Worm (Caenorhabditis elegans) whole organism, L3 larva: ENCODE data around the gene T14G8.6.
A peak's percentile ranks its signal among the peaks of the same experiment; 100 is the strongest.

ENCODE experiments used
- R02D3.7 ChIP-seq: fragments of 150-350 bp; optimal IDR thresholded peaks from 2 replicates; lab custom pipeline; 2014; ENCODE audit warnings: missing biosample characterization, missing genetic modification characterization
- ZK546.5 ChIP-seq: sonication (generic microtip); optimal IDR thresholded peaks from 2 replicates; lab custom pipeline; 2017; ENCODE audit warnings: missing biosample characterization, missing genetic modification characterization
- aly-2 ChIP-seq: fragments of 150-350 bp; optimal IDR thresholded peaks from 2 replicates; lab custom pipeline; 2014; ENCODE audit warnings: missing biosample characterization, missing genetic modification characterization
- ama-1 ChIP-seq: fragments of 150-350 bp; optimal IDR thresholded peaks from 2 replicates; lab custom pipeline; 2018
- ceh-16 ChIP-seq: sonication (generic microtip); optimal IDR thresholded peaks from 2 replicates; lab custom pipeline; 2017; ENCODE audit warnings: missing biosample characterization, missing genetic modification characterization
- ceh-28 ChIP-seq: fragments of 150-350 bp; optimal IDR thresholded peaks from 2 replicates; lab custom pipeline; 2014; ENCODE audit warnings: missing biosample characterization, missing genetic modification reagents, missing genetic modification characterization
- ceh-9 ChIP-seq: sonication (generic microtip); optimal IDR thresholded peaks from 2 replicates; lab custom pipeline; 2018; ENCODE audit warnings: missing biosample characterization, missing genetic modification characterization
- daf-12 ChIP-seq: fragments of 150-350 bp; optimal IDR thresholded peaks from 2 replicates; lab custom pipeline; 2014; ENCODE audit warnings: missing biosample characterization, missing genetic modification reagents, missing genetic modification characterization
- egl-27 ChIP-seq: sonication (generic microtip); optimal IDR thresholded peaks from 4 replicates; lab custom pipeline; 2017; ENCODE audit warnings: missing biosample characterization, missing genetic modification reagents, missing genetic modification characterization
- egl-5 ChIP-seq: fragments of 150-350 bp; optimal IDR thresholded peaks from 2 replicates; lab custom pipeline; 2017; ENCODE audit warnings: missing biosample characterization, missing genetic modification reagents, missing genetic modification characterization, inconsistent platforms
- elt-1 ChIP-seq: fragments of 150-350 bp; optimal IDR thresholded peaks from 2 replicates; lab custom pipeline; 2014; ENCODE audit warnings: missing biosample characterization, missing genetic modification characterization
- elt-2 ChIP-seq: sonication (generic microtip); optimal IDR thresholded peaks from 2 replicates; lab custom pipeline; 2016; ENCODE audit warnings: missing genetic modification reagents, mild to moderate bottlenecking, missing genetic modification characterization, missing compliant biosample characterization
- fkh-10 ChIP-seq: sonication (generic microtip); optimal IDR thresholded peaks from 2 replicates; lab custom pipeline; 2017; ENCODE audit warnings: missing biosample characterization, missing genetic modification reagents, missing genetic modification characterization
- fos-1 ChIP-seq: fragments of 150-350 bp; optimal IDR thresholded peaks from 2 replicates; lab custom pipeline; 2014; ENCODE audit warnings: missing biosample characterization, missing genetic modification characterization
- hmg-11 ChIP-seq: sonication (generic microtip); optimal IDR thresholded peaks from 2 replicates; lab custom pipeline; 2016; ENCODE audit warnings: missing genetic modification characterization, missing compliant biosample characterization
- jun-1 ChIP-seq: fragments of 150-350 bp; optimal IDR thresholded peaks from 2 replicates; lab custom pipeline; 2014; ENCODE audit warnings: missing biosample characterization, missing genetic modification reagents, missing genetic modification characterization
- lin-15B ChIP-seq: fragments of 150-350 bp; optimal IDR thresholded peaks from 2 replicates; lab custom pipeline; 2014; ENCODE audit warnings: missing biosample characterization, missing genetic modification characterization
- lin-39 ChIP-seq: fragments of 150-350 bp; optimal IDR thresholded peaks from 2 replicates; lab custom pipeline; 2018; ENCODE audit warnings: missing biosample characterization, missing genetic modification reagents, missing genetic modification characterization
- mml-1 ChIP-seq: fragments of 150-350 bp; sonication (generic microtip); optimal IDR thresholded peaks from 3 replicates; lab custom pipeline; 2014; ENCODE audit warnings: missing biosample characterization, missing genetic modification characterization
- nfya-1 ChIP-seq: sonication (generic microtip); optimal IDR thresholded peaks from 2 replicates; lab custom pipeline; 2017; ENCODE audit warnings: missing genetic modification characterization, mild to moderate bottlenecking, missing compliant biosample characterization, antibody characterized with exemption, moderate library complexity; ENCODE audit not compliant: insufficient read depth
- nhr-11 ChIP-seq: fragments of 150-350 bp; optimal IDR thresholded peaks from 2 replicates; lab custom pipeline; 2014; ENCODE audit warnings: missing biosample characterization, missing genetic modification characterization
- nhr-23 ChIP-seq: fragments of 150-350 bp; optimal IDR thresholded peaks from 2 replicates; lab custom pipeline; 2014; ENCODE audit warnings: missing biosample characterization, missing genetic modification reagents, missing genetic modification characterization
- nhr-25 ChIP-seq: sonication (generic microtip); optimal IDR thresholded peaks from 2 replicates; lab custom pipeline; 2017; ENCODE audit warnings: missing biosample characterization, missing genetic modification characterization
- nhr-43 ChIP-seq: sonication (generic microtip); optimal IDR thresholded peaks from 2 replicates; lab custom pipeline; 2016; ENCODE audit warnings: mild to moderate bottlenecking, missing genetic modification characterization, missing compliant biosample characterization; ENCODE audit not compliant: poor library complexity, severe bottlenecking
- nhr-67 ChIP-seq: fragments of 150-350 bp; optimal IDR thresholded peaks from 2 replicates; lab custom pipeline; 2014; ENCODE audit warnings: missing biosample characterization, missing genetic modification characterization
- nhr-76 ChIP-seq: fragments of 150-350 bp; sonication (generic microtip); optimal IDR thresholded peaks from 5 replicates; lab custom pipeline; 2014; ENCODE audit warnings: missing biosample characterization, missing genetic modification characterization
- pha-4 ChIP-seq: fragments of 150-350 bp; optimal IDR thresholded peaks from 2 replicates; lab custom pipeline; 2014; ENCODE audit warnings: missing biosample characterization, missing genetic modification reagents, missing genetic modification characterization
- sea-2 ChIP-seq: fragments of 150-350 bp; sonication (generic microtip); optimal IDR thresholded peaks from 4 replicates; lab custom pipeline; 2014; ENCODE audit warnings: missing biosample characterization, missing genetic modification reagents, missing genetic modification characterization
- skn-1 ChIP-seq: fragments of 150-350 bp; optimal IDR thresholded peaks from 2 replicates; lab custom pipeline; 2014; ENCODE audit warnings: missing biosample characterization, missing genetic modification characterization
- unc-39 ChIP-seq: sonication (generic microtip); optimal IDR thresholded peaks from 4 replicates; lab custom pipeline; 2017; ENCODE audit warnings: missing biosample characterization, missing genetic modification characterization
- unc-62 ChIP-seq: fragments of 150-350 bp; sonication (generic microtip); optimal IDR thresholded peaks from 4 replicates; lab custom pipeline; 2014; ENCODE audit warnings: missing biosample characterization, missing genetic modification reagents, missing genetic modification characterization
- zag-1 ChIP-seq: fragments of 150-350 bp; optimal IDR thresholded peaks from 2 replicates; lab custom pipeline; 2014; ENCODE audit warnings: missing biosample characterization, missing genetic modification characterization
- ztf-11 ChIP-seq: fragments of 150-350 bp; optimal IDR thresholded peaks from 2 replicates; lab custom pipeline; 2014; ENCODE audit warnings: missing biosample characterization, missing genetic modification characterization
- ztf-4 ChIP-seq: fragments of 150-350 bp; optimal IDR thresholded peaks from 2 replicates; lab custom pipeline; 2014; ENCODE audit warnings: missing biosample characterization, missing genetic modification characterization

The T14G8.6 gene

DNA sequence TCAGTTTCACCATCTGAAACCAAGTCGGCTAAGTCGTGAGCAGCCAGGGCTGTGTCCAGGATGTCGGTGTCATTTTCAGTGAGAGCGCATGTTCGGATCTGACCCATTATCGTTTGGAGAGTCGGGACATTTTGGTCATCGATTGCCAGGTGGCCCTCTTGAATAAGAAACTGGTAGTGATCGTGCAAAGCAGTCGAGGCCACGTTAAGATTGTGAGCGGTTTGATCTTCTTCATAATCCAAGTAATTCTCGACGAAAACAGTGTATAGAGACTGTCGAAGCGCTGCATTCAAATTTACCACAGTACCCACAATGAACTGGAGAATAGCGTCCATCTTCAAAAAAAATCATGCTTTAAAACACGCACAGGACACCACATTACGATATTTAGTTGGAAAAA lies at the start of gene T14G8.6:
T14G8.6 (minus strand) TSS at position 338 of the 400 bp plus-strand sequence.
- TF ChIP-seq elt-1 (tag; lab: Kevin White, UChicago), result no peak
- TF ChIP-seq R02D3.7 (tag; lab: Kevin White, UChicago), result no peak
- TF ChIP-seq nhr-11, result no peak
- no peak for TF ChIP-seq pha-4
- TF ChIP-seq aly-2, result no peak
- no peak for TF ChIP-seq ZK546.5
- TF ChIP-seq egl-27 (tag; lab: Kevin White, UChicago), result no peak
- no peak for TF ChIP-seq ztf-4 (tag; lab: Kevin White, UChicago)
- no peak for TF ChIP-seq elt-2 (tag; lab: Kevin White, UChicago)
- TF ChIP-seq ceh-16, result no peak

DNA sequence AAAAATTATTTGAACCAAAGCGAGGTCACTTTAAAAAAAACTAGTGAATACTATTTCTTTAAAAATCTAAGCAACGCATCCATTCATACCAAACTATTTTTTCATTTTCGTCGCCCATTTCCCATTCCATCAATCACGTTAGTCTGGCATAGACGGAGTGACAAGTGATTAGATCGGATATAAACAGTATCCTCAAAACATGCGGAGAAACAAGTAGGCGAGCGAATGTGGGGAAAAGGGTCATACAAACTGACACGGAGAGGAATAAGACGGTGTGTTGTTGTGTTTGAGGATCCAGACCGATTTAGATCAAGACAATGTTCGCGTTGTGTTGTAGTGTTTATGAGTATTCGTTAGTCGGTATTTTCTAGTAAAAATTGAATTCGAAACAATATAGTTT lies 49.8 kb upstream of the T14G8.6 start:
- TF ChIP-seq unc-62 (GFP tag; lab: Kevin White, UChicago) (no peak), ceh-16 (no peak), fos-1 (no peak), egl-5 (tag; lab: Kevin White, UChicago) (peak; percentile 41), ZK546.5 (no peak), nhr-25 (no peak), lin-15B (tag; lab: Kevin White, UChicago) (no peak), ama-1 (lab: Kevin White, UChicago) (peak; percentile 50), skn-1 (tag; lab: Kevin White, UChicago) (no peak), jun-1 (tag; lab: Kevin White, UChicago) (no peak), nhr-23 (tag; lab: Kevin White, UChicago) (peak; percentile 69), R02D3.7 (tag; lab: Kevin White, UChicago) (no peak), lin-39 (tag; lab: Kevin White, UChicago) (no peak), egl-27 (tag; lab: Kevin White, UChicago) (no peak), nhr-67 (no peak)

DNA sequence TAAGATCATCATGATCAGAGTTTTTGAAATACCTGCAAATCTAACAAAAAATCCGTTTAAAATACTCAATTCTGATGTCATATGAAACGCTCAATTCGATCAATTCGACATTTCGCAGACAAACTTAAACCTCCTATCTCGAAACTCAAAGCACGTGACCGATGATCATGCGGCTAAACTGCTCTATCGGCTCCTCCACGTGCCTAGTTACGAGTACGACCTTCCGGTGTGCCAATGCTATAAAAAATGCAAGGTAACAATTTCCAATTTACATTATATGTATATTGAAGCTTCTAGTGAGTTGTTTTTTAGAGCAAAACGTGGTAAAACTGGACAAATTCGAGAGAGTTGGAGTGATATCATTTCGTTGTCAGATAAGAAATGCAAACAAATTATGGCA lies 48.6 kb upstream of the T14G8.6 start:
- TF ChIP-seq mml-1 (tag; lab: Kevin White, UChicago) (no peak), elt-2 (tag; lab: Kevin White, UChicago) (peak; percentile 68), pha-4 (no peak), nhr-25 (no peak), ceh-28 (no peak), jun-1 (tag; lab: Kevin White, UChicago) (peak; percentile 31), skn-1 (tag; lab: Kevin White, UChicago) (no peak), daf-12 (tag; lab: Kevin White, UChicago) (no peak), egl-27 (tag; lab: Kevin White, UChicago) (no peak), hmg-11 (no peak), zag-1 (no peak), fkh-10 (GFP tag; lab: Kevin White, UChicago) (no peak), egl-5 (tag; lab: Kevin White, UChicago) (no peak), ztf-11 (tag; lab: Kevin White, UChicago) (no peak)

DNA sequence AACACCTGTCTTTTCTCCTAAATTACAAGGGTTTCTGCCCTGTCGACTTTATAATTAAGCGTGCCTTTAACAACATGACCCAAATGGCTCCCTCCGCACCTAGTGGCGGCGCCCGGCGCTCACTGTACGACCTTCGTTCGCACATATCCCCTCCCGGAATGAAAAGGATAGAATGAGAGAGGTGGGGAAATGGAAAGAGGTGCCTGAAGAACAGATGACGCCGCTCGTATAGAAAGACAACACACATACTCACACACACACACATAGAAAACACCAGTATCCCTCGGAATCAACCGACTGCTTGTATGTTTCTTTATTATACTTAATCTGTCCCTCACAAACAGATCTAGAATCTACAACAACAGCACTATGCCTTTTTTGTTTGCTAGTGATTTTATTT lies 47.3 kb upstream of the T14G8.6 start:
- TF ChIP-seq lin-15B (tag; lab: Kevin White, UChicago) (no peak), nhr-23 (tag; lab: Kevin White, UChicago) (peak; percentile 35), hmg-11 (peak; percentile 1)

DNA sequence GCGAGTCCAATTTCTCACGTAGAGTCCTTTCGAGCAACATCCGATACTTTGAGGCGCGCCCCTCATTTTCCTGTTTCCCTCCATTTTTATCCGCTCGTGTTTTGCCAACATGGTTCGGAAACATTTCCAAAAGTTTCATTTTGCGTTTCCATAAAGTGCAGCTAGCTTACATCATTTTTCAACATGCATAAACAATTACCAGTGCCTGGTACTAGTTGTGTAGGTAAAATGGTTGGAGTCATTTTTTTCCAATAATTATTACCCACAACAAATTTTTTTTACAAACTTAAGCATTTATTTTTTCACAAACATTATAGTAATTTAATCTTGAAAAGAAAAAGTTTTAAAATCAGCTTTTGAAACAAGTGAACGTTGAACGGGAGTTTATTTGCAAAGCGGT lies 46.1 kb upstream of the T14G8.6 start:
- TF ChIP-seq nhr-43 (tag; lab: Kevin White, UChicago) (no peak), unc-39 (tag; lab: Kevin White, UChicago) (no peak), nhr-76 (no peak), nfya-1 (tag; lab: Kevin White, UChicago) (no peak), hmg-11 (no peak), ztf-11 (tag; lab: Kevin White, UChicago) (no peak), sea-2 (GFP tag; lab: Kevin White, UChicago) (no peak), ceh-9 (tag; lab: Kevin White, UChicago) (no peak), mml-1 (tag; lab: Kevin White, UChicago) (no peak)
- TF ChIP-seq, all 47 proteins: peak for 0
